Worm (Caenorhabditis elegans): ENCODE measurements around the gene rab-28.

ce11 chrIV:9259687-9260086 lies 15.9 kb upstream of the rab-28 start, which contains the start of gene Y11D7A.10:
- no peak for TF ChIP-seq F13C5.2 (tag; optimal IDR thresholded peaks at IDR 0.05)
- no peak for TF ChIP-seq ceh-36 (tag; optimal IDR thresholded peaks at IDR 0.05)
- TF ChIP-seq ets-7 (tag; optimal IDR thresholded peaks at IDR 0.05), result no peak
- TF ChIP-seq tra-4 (tag; optimal IDR thresholded peaks at IDR 0.05), result no peak
- TF ChIP-seq aly-1 (tag; optimal IDR thresholded peaks at IDR 0.05), result no peak
- TF ChIP-seq ama-1 (optimal IDR thresholded peaks at IDR 0.05), result no peak
- TF ChIP-seq scrt-1 (GFP tag; IDR thresholded peaks at IDR 0.05), result no peak
